Fruit fly (Drosophila melanogaster) whole organism, embryonic: ENCODE data around the gene CG3339.

ENCODE experiments used
- CG10321 ChIP-seq: fragments of 200-800 bp; sonication (Bioruptor generic); IDR thresholded peaks from 2 replicates; pipeline ENCODE4 v1.3.6; 2022; ENCODE audit warnings: missing biosample characterization, missing genetic modification characterization
- CG11085 ChIP-seq: fragments of 200-800 bp; sonication (Bioruptor generic); IDR thresholded peaks from 2 replicates; pipeline ENCODE4 v1.3.6; 2022; ENCODE audit warnings: missing biosample characterization, missing genetic modification characterization
- CG12071 ChIP-seq: fragments of 200-800 bp; sonication (Bioruptor generic); optimal IDR thresholded peaks from 3 replicates; lab custom pipeline; 2018; ENCODE audit warnings: missing biosample characterization, mild to moderate bottlenecking, missing genetic modification characterization
- CG12299 ChIP-seq: fragments of 200-800 bp; sonication (Bioruptor generic); optimal IDR thresholded peaks from 2 replicates; lab custom pipeline; 2018; ENCODE audit warnings: missing biosample characterization, mild to moderate bottlenecking, missing genetic modification characterization
- CG14050 ChIP-seq: fragments of 200-800 bp; sonication (Bioruptor generic); IDR thresholded peaks from 3 replicates; pipeline ENCODE4 v1.3.6; 2022; ENCODE audit warnings: missing biosample characterization, missing genetic modification characterization
- CG15073 ChIP-seq: fragments of 200-800 bp; sonication (Bioruptor generic); optimal IDR thresholded peaks from 2 replicates; lab custom pipeline; 2016; ENCODE audit warnings: missing biosample characterization, missing genetic modification characterization
- CG17361 ChIP-seq: fragments of 200-800 bp; sonication (Bioruptor generic); IDR thresholded peaks from 3 replicates; pipeline ENCODE4 v1.3.6; 2022; ENCODE audit warnings: missing biosample characterization, missing genetic modification characterization
- CG17385 ChIP-seq: fragments of 200-800 bp; sonication (Bioruptor generic); optimal IDR thresholded peaks from 3 replicates; lab custom pipeline; 2018; ENCODE audit warnings: missing biosample characterization, mild to moderate bottlenecking, missing genetic modification characterization
- CG18262 ChIP-seq: fragments of 200-800 bp; optimal IDR thresholded peaks from 3 replicates; lab custom pipeline; 2019; ENCODE audit warnings: missing biosample characterization, mild to moderate bottlenecking, missing genetic modification characterization, moderate library complexity
- CG31388 ChIP-seq: fragments of 200-800 bp; sonication (Bioruptor generic); optimal IDR thresholded peaks from 2 replicates; lab custom pipeline; 2016; ENCODE audit warnings: missing biosample characterization, missing genetic modification characterization
- CG34224 ChIP-seq: fragments of 200-800 bp; sonication (Bioruptor generic); IDR thresholded peaks from 3 replicates; pipeline ENCODE4 v1.3.6; 2022; ENCODE audit warnings: missing biosample characterization, missing genetic modification characterization; ENCODE audit not compliant: partially characterized antibody
- CG5180 ChIP-seq: fragments of 200-800 bp; sonication (Bioruptor generic); optimal IDR thresholded peaks from 3 replicates; lab custom pipeline; 2017; ENCODE audit warnings: missing biosample characterization, missing genetic modification characterization, mild to moderate bottlenecking, moderate library complexity, missing genetic modification reagents
- CG7357 ChIP-seq: fragments of 200-800 bp; sonication (Bioruptor generic); IDR thresholded peaks from 3 replicates; pipeline ENCODE4 v1.3.6; 2022; ENCODE audit warnings: missing biosample characterization, missing genetic modification characterization
- CG8281 ChIP-seq: fragments of 200-800 bp; sonication (Bioruptor generic); optimal IDR thresholded peaks from 2 replicates; lab custom pipeline; 2018; ENCODE audit warnings: missing biosample characterization, mild to moderate bottlenecking, missing genetic modification characterization, moderate library complexity
- CG8388 ChIP-seq: fragments of 200-800 bp; sonication (Bioruptor generic); optimal IDR thresholded peaks from 2 replicates; lab custom pipeline; 2019; ENCODE audit warnings: missing biosample characterization, mild to moderate bottlenecking, missing genetic modification characterization, moderate library complexity
- Dek ChIP-seq: fragments of 200-800 bp; sonication (Bioruptor generic); optimal IDR thresholded peaks from 3 replicates; lab custom pipeline; 2019; ENCODE audit warnings: missing biosample characterization, mild to moderate bottlenecking, missing genetic modification characterization, moderate library complexity
- Dref ChIP-seq: fragments of 200-800 bp; sonication (Bioruptor generic); IDR thresholded peaks from 2 replicates; pipeline ENCODE4 v1.3.6; 2022; ENCODE audit warnings: missing biosample characterization, missing genetic modification characterization
- HLH4C ChIP-seq: fragments of 200-800 bp; sonication (Bioruptor generic); IDR thresholded peaks from 3 replicates; pipeline ENCODE4 v1.3.6; 2022; ENCODE audit warnings: missing biosample characterization, missing genetic modification characterization; ENCODE audit not compliant: partially characterized antibody
- HLHmδ ChIP-seq: fragments of 200-800 bp; sonication (Bioruptor generic); optimal IDR thresholded peaks from 2 replicates; lab custom pipeline; 2018; ENCODE audit warnings: missing biosample characterization, mild to moderate bottlenecking, missing genetic modification characterization, moderate library complexity
- Hmx ChIP-seq: fragments of 200-800 bp; sonication (Bioruptor generic); optimal IDR thresholded peaks from 2 replicates; lab custom pipeline; 2016; ENCODE audit warnings: missing biosample characterization, missing genetic modification characterization
- Hr3 ChIP-seq: fragments of 200-800 bp; sonication (Bioruptor generic); optimal IDR thresholded peaks from 3 replicates; lab custom pipeline; 2016; ENCODE audit warnings: missing biosample characterization, missing genetic modification characterization
- Kr ChIP-seq: fragments of 200-800 bp; sonication (Bioruptor generic); optimal IDR thresholded peaks from 2 replicates; lab custom pipeline; 2017; ENCODE audit warnings: missing biosample characterization, mild to moderate bottlenecking, missing genetic modification characterization
- Lpt ChIP-seq: fragments of >200 bp; optimal IDR thresholded peaks from 2 replicates; lab custom pipeline; 2018; ENCODE audit warnings: missing biosample characterization, missing genetic modification characterization
- MBD-R2 ChIP-seq: fragments of 200-800 bp; sonication (Bioruptor generic); IDR thresholded peaks from 2 replicates; pipeline ENCODE4 v1.3.6; 2022; ENCODE audit warnings: missing biosample characterization, missing genetic modification characterization
- MTF-1 ChIP-seq: fragments of 200-800 bp; sonication (Bioruptor generic); optimal IDR thresholded peaks from 2 replicates; lab custom pipeline; 2018; ENCODE audit warnings: missing biosample characterization, mild to moderate bottlenecking, missing genetic modification characterization, borderline replicate concordance
- Mad ChIP-seq: fragments of 200-800 bp; sonication (Bioruptor generic); optimal IDR thresholded peaks from 2 replicates; lab custom pipeline; 2016; ENCODE audit warnings: missing biosample characterization, missing genetic modification characterization
- Max ChIP-seq: fragments of 200-800 bp; sonication (Bioruptor generic); optimal IDR thresholded peaks from 2 replicates; lab custom pipeline; 2016; ENCODE audit warnings: missing biosample characterization, mild to moderate bottlenecking, missing genetic modification characterization
- NK7.1 ChIP-seq: fragments of 200-800 bp; sonication (Bioruptor generic); optimal IDR thresholded peaks from 3 replicates; lab custom pipeline; 2016; ENCODE audit warnings: missing biosample characterization, missing genetic modification characterization
- Rfx ChIP-seq: fragments of 200-800 bp; sonication (Bioruptor generic); IDR thresholded peaks from 2 replicates; pipeline ENCODE4 v1.3.6; 2022; ENCODE audit warnings: missing biosample characterization, missing genetic modification characterization
- Sry-δ ChIP-seq: fragments of 200-800 bp; sonication (Bioruptor generic); optimal IDR thresholded peaks from 2 replicates; lab custom pipeline; 2016; ENCODE audit warnings: missing biosample characterization, missing genetic modification characterization
- ara ChIP-seq: fragments of 200-800 bp; sonication (Bioruptor generic); IDR thresholded peaks from 2 replicates; pipeline ENCODE4 v1.3.6; 2022; ENCODE audit warnings: missing biosample characterization, missing genetic modification characterization
- ash1 ChIP-seq: fragments of 200-800 bp; sonication (Bioruptor generic); optimal IDR thresholded peaks from 2 replicates; lab custom pipeline; 2018; ENCODE audit warnings: missing biosample characterization, mild to moderate bottlenecking, missing genetic modification characterization
- crp ChIP-seq, 2 experiments: fragments of 200-800 bp; sonication (Bioruptor generic); optimal IDR thresholded peaks; 2 replicates in 1 of 2; 3 replicates in 1 of 2; lab custom pipeline; 2017; ENCODE audit warnings: missing biosample characterization in 2 of 2, missing genetic modification characterization in 2 of 2, mild to moderate bottlenecking in 1 of 2, moderate library complexity in 1 of 2
- dm ChIP-seq: fragments of 200-800 bp; sonication (Bioruptor generic); optimal IDR thresholded peaks from 3 replicates; lab custom pipeline; 2016; ENCODE audit warnings: missing biosample characterization, missing genetic modification characterization
- eve ChIP-seq, 2 experiments: fragments of >200 bp; optimal IDR thresholded peaks; 2 replicates each; lab custom pipeline; 2017; ENCODE audit warnings: missing biosample characterization in 2 of 2, missing genetic modification characterization in 2 of 2
- fd102C ChIP-seq: fragments of 200-800 bp; sonication (Bioruptor generic); optimal IDR thresholded peaks from 2 replicates; lab custom pipeline; 2018; ENCODE audit warnings: missing biosample characterization, mild to moderate bottlenecking, missing genetic modification characterization, moderate library complexity
- fd64A ChIP-seq: fragments of 200-800 bp; sonication (Bioruptor generic); optimal IDR thresholded peaks from 3 replicates; lab custom pipeline; 2018; ENCODE audit warnings: missing biosample characterization, mild to moderate bottlenecking, missing genetic modification characterization
- fd96Cb ChIP-seq: fragments of 200-800 bp; sonication (Bioruptor generic); optimal IDR thresholded peaks from 2 replicates; lab custom pipeline; 2018; ENCODE audit warnings: missing biosample characterization, mild to moderate bottlenecking, missing genetic modification characterization, moderate library complexity
- knrl ChIP-seq: fragments of 200-800 bp; sonication (Bioruptor generic); IDR thresholded peaks from 3 replicates; pipeline ENCODE4 v1.3.6; 2022; ENCODE audit warnings: missing biosample characterization, missing genetic modification characterization; ENCODE audit not compliant: partially characterized antibody
- oc ChIP-seq: fragments of 200-800 bp; sonication (Bioruptor generic); optimal IDR thresholded peaks from 2 replicates; lab custom pipeline; 2018; ENCODE audit warnings: missing biosample characterization, mild to moderate bottlenecking, missing genetic modification characterization, moderate library complexity
- otp ChIP-seq: fragments of 200-800 bp; sonication (Bioruptor generic); IDR thresholded peaks from 3 replicates; pipeline ENCODE4, ENCODE4 v1.3.6; 2022; ENCODE audit warnings: missing biosample characterization, missing genetic modification characterization
- rib ChIP-seq: fragments of 200-800 bp; sonication (Bioruptor generic); IDR thresholded peaks from 2 replicates; pipeline ENCODE4 v1.3.6; 2022; ENCODE audit warnings: missing biosample characterization, missing genetic modification characterization
- salm ChIP-seq: fragments of 200-800 bp; sonication (Bioruptor generic); optimal IDR thresholded peaks from 2 replicates; lab custom pipeline; 2018; ENCODE audit warnings: missing biosample characterization, mild to moderate bottlenecking, missing genetic modification characterization
- sens-2 ChIP-seq: fragments of 200-800 bp; sonication (Bioruptor generic); IDR thresholded peaks from 2 replicates; pipeline ENCODE4 v1.3.6; 2022; ENCODE audit warnings: missing biosample characterization, missing genetic modification characterization
- so ChIP-seq: fragments of 200-800 bp; sonication (Bioruptor generic); IDR thresholded peaks from 3 replicates; pipeline ENCODE4 v1.3.6; 2022; ENCODE audit warnings: missing biosample characterization, missing genetic modification characterization
- tio ChIP-seq: fragments of 200-800 bp; sonication (Bioruptor generic); optimal IDR thresholded peaks from 2 replicates; lab custom pipeline; 2017; ENCODE audit warnings: missing biosample characterization, missing genetic modification characterization, inconsistent platforms
- trh ChIP-seq: fragments of 200-800 bp; sonication (Bioruptor generic); optimal IDR thresholded peaks from 2 replicates; lab custom pipeline; 2016; ENCODE audit warnings: missing biosample characterization, missing genetic modification characterization
- unpg ChIP-seq: fragments of 200-800 bp; sonication (Bioruptor generic); optimal IDR thresholded peaks from 3 replicates; lab custom pipeline; 2018; ENCODE audit warnings: missing biosample characterization, mild to moderate bottlenecking, missing genetic modification characterization, moderate library complexity

The CG3339 gene

DNA sequence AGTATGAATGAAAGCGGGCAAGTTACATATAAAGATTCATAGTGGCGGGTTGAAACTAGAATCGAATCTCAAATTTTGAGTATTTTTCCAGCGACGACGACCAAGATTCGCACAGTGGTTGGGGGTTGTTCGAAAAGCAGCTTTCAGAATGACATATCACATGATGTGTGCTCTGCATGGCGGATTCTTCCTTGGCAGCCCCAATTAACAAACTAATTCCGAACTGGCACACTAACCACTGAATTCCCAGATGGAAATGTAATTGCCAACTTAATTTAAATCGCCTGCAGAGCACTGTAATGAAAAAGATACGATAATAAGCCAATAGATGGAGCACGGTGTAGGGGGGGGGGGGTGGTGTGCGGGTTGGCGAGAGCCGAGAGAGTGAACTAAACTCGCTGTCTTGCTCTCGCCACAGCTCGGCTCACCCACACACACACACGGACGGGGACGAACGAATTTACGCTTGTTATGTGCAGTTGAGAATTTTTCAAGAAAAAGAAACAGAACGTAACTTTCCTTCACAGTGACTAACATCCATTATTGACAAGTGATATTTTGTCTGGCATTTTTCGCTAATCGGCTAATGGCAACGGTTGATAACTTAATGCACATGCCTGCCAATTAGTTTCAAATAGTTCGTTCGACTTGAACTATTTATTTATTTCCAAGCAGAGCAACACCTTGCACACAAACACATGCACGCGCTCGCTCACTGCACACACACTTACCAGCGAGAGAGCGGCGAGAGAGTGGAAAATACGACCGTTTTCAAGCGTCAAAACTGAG is 40.9 kb downstream of the CG3339 start (continued):
- peak; percentile 88 for TF ChIP-seq CG12299 (tag; lab: Kevin White, UChicago)
- peak; percentile 95 for TF ChIP-seq otp (GFP tag; lab: Robert Waterston, UW)
- peak; percentile 81 for TF ChIP-seq trh (GFP tag; lab: Kevin White, UChicago)
- TF ChIP-seq CG34224, result no peak
- TF ChIP-seq CG8388 (GFP tag; lab: Kevin White, UChicago), result peak; percentile 90
- TF ChIP-seq MBD-R2 (GFP tag; lab: Robert Waterston, UW), result peak; percentile 95
- TF ChIP-seq so (GFP tag; lab: Robert Waterston, UW), result peak; percentile 96
- peak; percentile 91 for TF ChIP-seq NK7.1 (GFP tag; lab: Kevin White, UChicago)
- peak; percentile 97 for TF ChIP-seq CG12071 (GFP tag; lab: Kevin White, UChicago)
- TF ChIP-seq CG10321, result peak; percentile 74
- peak; percentile 94 for TF ChIP-seq CG11085 (GFP tag; lab: Robert Waterston, UW)
- TF ChIP-seq Rfx, result peak; percentile 98
- TF ChIP-seq CG18262 (tag; lab: Kevin White, UChicago), result peak; percentile 93
- peak; percentile 93 for TF ChIP-seq Dek
- TF ChIP-seq HLH4C (GFP tag; lab: Robert Waterston, UW), result peak; percentile 62; the same call in 2 of the 3 replicates
- peak; percentile 89 for TF ChIP-seq tio (GFP tag; lab: Kevin White, UChicago)
- TF ChIP-seq CG14050 (GFP tag; lab: Robert Waterston, UW), result peak; percentile 95
- TF ChIP-seq ash1 (GFP tag; lab: Kevin White, UChicago), result no peak
- peak; percentile 90 for TF ChIP-seq CG7357 (GFP tag; lab: Robert Waterston, UW)
- TF ChIP-seq MTF-1 (GFP tag; lab: Kevin White, UChicago), result peak; percentile 92
- peak; percentile 95 for TF ChIP-seq fd96Cb
- TF ChIP-seq CG31388, result peak; percentile 80
- TF ChIP-seq HLHmδ, result peak; percentile 8
- TF ChIP-seq Sry-δ (GFP tag; lab: Kevin White, UChicago), result peak; percentile 62
- peak; percentile 89 for TF ChIP-seq salm (tag; lab: Kevin White, UChicago)
- peak; percentile 71 for TF ChIP-seq CG5180 (GFP tag; lab: Kevin White, UChicago)
- no peak for TF ChIP-seq Lpt
- TF ChIP-seq Kr (GFP tag; lab: Kevin White, UChicago), result no peak
- TF ChIP-seq ara (GFP tag; lab: Robert Waterston, UW), result peak; percentile 96
- TF ChIP-seq CG17361 (GFP tag; lab: Robert Waterston, UW), result peak; percentile 94
- peak; percentile 89 for TF ChIP-seq Max (GFP tag; lab: Kevin White, UChicago)
- TF ChIP-seq eve (GFP tag; optimal IDR thresholded peaks at IDR 0.05; lab: Kevin White, UChicago), result no peak
- TF ChIP-seq knrl (GFP tag; lab: Robert Waterston, UW), result peak; percentile 58; the same call in 2 of the 3 replicates
- peak in 1 of 2 experiments; percentile 68 for TF ChIP-seq crp (GFP tag; optimal IDR thresholded peaks at IDR 0.05; lab: Kevin White, UChicago)
- TF ChIP-seq fd64A, result peak; percentile 92
- peak; percentile 95 for TF ChIP-seq Mad (GFP tag; lab: Kevin White, UChicago)
- TF ChIP-seq Hmx, result peak; percentile 62
- peak; percentile 89 for TF ChIP-seq Hr3 (GFP tag; lab: Kevin White, UChicago)
- peak; percentile 91 for TF ChIP-seq CG17385 (GFP tag; lab: Kevin White, UChicago)
- TF ChIP-seq Dref (GFP tag; lab: Robert Waterston, UW), result 0 out of 2 replicates have a peak, but pooled peaks have one; percentile 32
- TF ChIP-seq unpg (GFP tag; lab: Kevin White, UChicago), result peak; percentile 96
- peak; percentile 90 for TF ChIP-seq sens-2 (GFP tag; lab: Robert Waterston, UW)
- peak; percentile 96 for TF ChIP-seq rib
- TF ChIP-seq oc (tag; lab: Kevin White, UChicago), result peak; percentile 95
- peak; percentile 77 for TF ChIP-seq CG15073 (GFP tag; lab: Kevin White, UChicago)
- TF ChIP-seq fd102C, result peak; percentile 31
- peak; percentile 88 for TF ChIP-seq dm (GFP tag; lab: Kevin White, UChicago)
- peak; percentile 79 for TF ChIP-seq CG8281
